Fruit fly (Drosophila melanogaster) whole organism, embryonic: Measurements from ENCODE around the gene CheB93b.
A peak's percentile ranks its signal among the peaks of the same experiment; 100 is the strongest.

Experiments used
- Adf1 ChIP-seq: fragments of 200-800 bp; sonication (Bioruptor generic); IDR thresholded peaks from 2 replicates; pipeline ENCODE4 v1.3.6; 2022; ENCODE audit warnings: missing biosample characterization, missing genetic modification characterization
- Atf-2 ChIP-seq: fragments of 200-800 bp; sonication (Bioruptor generic); optimal IDR thresholded peaks from 2 replicates; lab custom pipeline; 2016; ENCODE audit warnings: missing biosample characterization, missing genetic modification characterization
- CG10959 ChIP-seq: fragments of 200-800 bp; sonication (Bioruptor generic); IDR thresholded peaks from 2 replicates; pipeline ENCODE4 v1.3.6; 2022; ENCODE audit warnings: missing biosample characterization, missing genetic modification characterization
- CG11093 ChIP-seq: fragments of 200-800 bp; sonication (Bioruptor generic); IDR thresholded peaks from 3 replicates; pipeline ENCODE4 v1.3.6; 2022; ENCODE audit warnings: missing biosample characterization, missing genetic modification characterization
- CG11456 ChIP-seq: fragments of 200-800 bp; sonication (Bioruptor generic); IDR thresholded peaks from 3 replicates; pipeline ENCODE4 v1.3.6; 2022; ENCODE audit warnings: missing biosample characterization, missing genetic modification characterization
- CG11560 ChIP-seq: fragments of 200-800 bp; sonication (Bioruptor generic); IDR thresholded peaks from 3 replicates; pipeline ENCODE4 v1.3.6; 2022; ENCODE audit warnings: missing biosample characterization, missing genetic modification characterization
- CG11723 ChIP-seq: fragments of 200-800 bp; sonication (Bioruptor generic); optimal IDR thresholded peaks from 2 replicates; lab custom pipeline; 2017; ENCODE audit warnings: missing biosample characterization, mild to moderate bottlenecking, missing genetic modification characterization
- CG13775 ChIP-seq: fragments of 200-800 bp; sonication (Bioruptor generic); optimal IDR thresholded peaks from 3 replicates; lab custom pipeline; 2017; ENCODE audit warnings: missing biosample characterization, mild to moderate bottlenecking, missing genetic modification characterization
- CG15011 ChIP-seq: fragments of 200-800 bp; sonication (Bioruptor generic); optimal IDR thresholded peaks from 3 replicates; lab custom pipeline; 2018; ENCODE audit warnings: missing biosample characterization, mild to moderate bottlenecking, missing genetic modification characterization
- CG1603 ChIP-seq: fragments of 200-800 bp; sonication (Bioruptor generic); optimal IDR thresholded peaks from 2 replicates; lab custom pipeline; 2019; ENCODE audit warnings: missing biosample characterization, mild to moderate bottlenecking, missing genetic modification characterization, moderate library complexity
- CG16779 ChIP-seq: fragments of 200-800 bp; sonication (Bioruptor generic); IDR thresholded peaks from 2 replicates; pipeline ENCODE4 v1.3.6; 2022; ENCODE audit warnings: missing biosample characterization, missing genetic modification characterization
- CG17912 ChIP-seq: fragments of 200-800 bp; sonication (Bioruptor generic); optimal IDR thresholded peaks from 2 replicates; lab custom pipeline; 2018; ENCODE audit warnings: missing biosample characterization, mild to moderate bottlenecking, missing genetic modification characterization
- CG1792 ChIP-seq: fragments of 200-800 bp; sonication (Bioruptor generic); optimal IDR thresholded peaks from 2 replicates; lab custom pipeline; 2016; ENCODE audit warnings: missing biosample characterization, missing genetic modification characterization
- CG2120 ChIP-seq: fragments of 200-800 bp; sonication (Bioruptor generic); optimal IDR thresholded peaks from 3 replicates; lab custom pipeline; 2016; ENCODE audit warnings: missing biosample characterization, missing genetic modification characterization
- CG2202 ChIP-seq: fragments of 200-800 bp; sonication (Bioruptor generic); optimal IDR thresholded peaks from 2 replicates; lab custom pipeline; 2018; ENCODE audit warnings: missing biosample characterization, mild to moderate bottlenecking, missing genetic modification characterization
- CG31224 ChIP-seq: fragments of 200-800 bp; sonication (Bioruptor generic); IDR thresholded peaks from 2 replicates; pipeline ENCODE4 v1.3.6; 2022; ENCODE audit warnings: missing biosample characterization, missing genetic modification characterization
- CG34376 ChIP-seq: fragments of 200-800 bp; sonication (Bioruptor generic); optimal IDR thresholded peaks from 2 replicates; lab custom pipeline; 2018; ENCODE audit warnings: missing biosample characterization, mild to moderate bottlenecking, missing genetic modification characterization
- CG7372 ChIP-seq: fragments of 200-800 bp; sonication (Bioruptor generic); IDR thresholded peaks from 2 replicates; pipeline ENCODE4 v1.3.6; 2022; ENCODE audit warnings: missing biosample characterization, missing genetic modification characterization
- CG7839 ChIP-seq: fragments of 200-800 bp; sonication (Bioruptor generic); optimal IDR thresholded peaks from 3 replicates; lab custom pipeline; 2018; ENCODE audit warnings: missing biosample characterization, mild to moderate bottlenecking, missing genetic modification characterization, moderate library complexity
- CG7928 ChIP-seq: fragments of 200-800 bp; sonication (Bioruptor generic); optimal IDR thresholded peaks from 2 replicates; lab custom pipeline; 2017; ENCODE audit warnings: missing biosample characterization, mild to moderate bottlenecking, missing genetic modification characterization
- CG7963 ChIP-seq: fragments of 200-800 bp; sonication (Bioruptor generic); IDR thresholded peaks from 3 replicates; pipeline ENCODE4 v1.3.6; 2022; ENCODE audit warnings: missing biosample characterization, missing genetic modification characterization; ENCODE audit not compliant: partially characterized antibody
- CG9817 ChIP-seq: fragments of 200-800 bp; sonication (Bioruptor generic); optimal IDR thresholded peaks from 2 replicates; lab custom pipeline; 2018; ENCODE audit warnings: missing biosample characterization, mild to moderate bottlenecking, missing genetic modification characterization, moderate library complexity
- D19A ChIP-seq: fragments of 200-800 bp; optimal IDR thresholded peaks from 3 replicates; lab custom pipeline; 2019; ENCODE audit warnings: missing biosample characterization, mild to moderate bottlenecking, missing genetic modification characterization, moderate library complexity
- Dad ChIP-seq: fragments of 200-800 bp; sonication (Bioruptor generic); optimal IDR thresholded peaks from 3 replicates; lab custom pipeline; 2016; ENCODE audit warnings: missing biosample characterization, missing genetic modification characterization
- E2f1 ChIP-seq: fragments of 200-800 bp; sonication (Bioruptor generic); IDR thresholded peaks from 2 replicates; pipeline ENCODE4 v1.3.6; 2022; ENCODE audit warnings: missing biosample characterization, missing genetic modification characterization
- Ets97D ChIP-seq: fragments of 200-800 bp; sonication (Bioruptor generic); optimal IDR thresholded peaks from 3 replicates; lab custom pipeline; 2016; ENCODE audit warnings: missing biosample characterization, missing genetic modification characterization
- HHEX ChIP-seq: fragments of 200-800 bp; sonication (Bioruptor generic); optimal IDR thresholded peaks from 3 replicates; lab custom pipeline; 2017; ENCODE audit warnings: missing biosample characterization, mild to moderate bottlenecking, missing genetic modification characterization, missing genetic modification reagents
- Hmr ChIP-seq: fragments of 200-800 bp; sonication (Bioruptor generic); optimal IDR thresholded peaks from 3 replicates; lab custom pipeline; 2017; ENCODE audit warnings: mild to moderate bottlenecking, missing biosample characterization, missing genetic modification reagents, missing genetic modification characterization
- MBD-R2 ChIP-seq: fragments of 200-800 bp; sonication (Bioruptor generic); IDR thresholded peaks from 2 replicates; pipeline ENCODE4 v1.3.6; 2022; ENCODE audit warnings: missing biosample characterization, missing genetic modification characterization
- Mad ChIP-seq: fragments of 200-800 bp; sonication (Bioruptor generic); optimal IDR thresholded peaks from 2 replicates; lab custom pipeline; 2016; ENCODE audit warnings: missing biosample characterization, missing genetic modification characterization
- Med ChIP-seq: fragments of 200-800 bp; sonication (Bioruptor generic); peaks from one replicate; lab custom pipeline; 2016; ENCODE audit warnings: missing biosample characterization, missing genetic modification characterization, mild to moderate bottlenecking, inconsistent platforms, moderate library complexity
- NC2β ChIP-seq: fragments of 200-800 bp; sonication (Bioruptor generic); optimal IDR thresholded peaks from 2 replicates; lab custom pipeline; 2016; ENCODE audit warnings: missing biosample characterization, missing genetic modification characterization
- Side ChIP-seq: fragments of 200-800 bp; sonication (Bioruptor generic); optimal IDR thresholded peaks from 2 replicates; lab custom pipeline; 2016; ENCODE audit warnings: missing biosample characterization, missing genetic modification characterization
- Spps ChIP-seq: fragments of 200-800 bp; sonication (Bioruptor generic); optimal IDR thresholded peaks from 2 replicates; lab custom pipeline; 2018; ENCODE audit warnings: missing biosample characterization, mild to moderate bottlenecking, missing genetic modification characterization
- abd-A ChIP-seq: fragments of 200-800 bp; sonication (Bioruptor generic); optimal IDR thresholded peaks from 3 replicates; lab custom pipeline; 2019; ENCODE audit warnings: missing biosample characterization, mild to moderate bottlenecking, missing genetic modification characterization, moderate library complexity
- chinmo ChIP-seq: fragments of 200-800 bp; sonication (Bioruptor generic); IDR thresholded peaks from 4 replicates; pipeline ENCODE4 v1.3.6; 2022; ENCODE audit warnings: missing biosample characterization, missing genetic modification characterization; ENCODE audit not compliant: partially characterized antibody
- chm ChIP-seq: fragments of 200-800 bp; sonication (Bioruptor generic); IDR thresholded peaks from 2 replicates; pipeline ENCODE4 v1.3.6; 2022; ENCODE audit warnings: missing biosample characterization, missing genetic modification characterization
- croc ChIP-seq: fragments of 200-800 bp; sonication (Bioruptor generic); conservative IDR thresholded peaks from 3 replicates; pipeline ENCODE4 v1.3.6; 2022; ENCODE audit warnings: missing biosample characterization, missing genetic modification characterization
- dimm ChIP-seq: fragments of 200-800 bp; sonication (Bioruptor generic); IDR thresholded peaks from 2 replicates; pipeline ENCODE4 v1.3.6; 2022; ENCODE audit warnings: missing biosample characterization, missing genetic modification characterization
- dysf ChIP-seq: fragments of 200-800 bp; sonication (Bioruptor generic); IDR thresholded peaks from 3 replicates; pipeline ENCODE4 v1.3.6; 2022; ENCODE audit warnings: missing biosample characterization, missing genetic modification characterization
- emc ChIP-seq: fragments of 200-800 bp; sonication (Bioruptor generic); optimal IDR thresholded peaks from 2 replicates; lab custom pipeline; 2016; ENCODE audit warnings: missing biosample characterization, missing genetic modification characterization
- ewg ChIP-seq: fragments of 200-800 bp; sonication (Bioruptor generic); optimal IDR thresholded peaks from 3 replicates; lab custom pipeline; 2017; ENCODE audit warnings: mild to moderate bottlenecking, missing biosample characterization, missing genetic modification reagents, missing genetic modification characterization
- hbn ChIP-seq: fragments of 200-800 bp; sonication (Bioruptor generic); IDR thresholded peaks from 2 replicates; pipeline ENCODE4 v1.3.6; 2022; ENCODE audit warnings: missing biosample characterization, missing genetic modification characterization; ENCODE audit not compliant: partially characterized antibody
- insv ChIP-seq, 2 experiments: fragments of 200-800 bp; sonication (Bioruptor generic); optimal IDR thresholded peaks; 3 replicates each; lab custom pipeline; 2016 to 2018; ENCODE audit warnings: missing biosample characterization in 2 of 2, missing genetic modification characterization in 2 of 2
- kay ChIP-seq: fragments of 200-800 bp; sonication (Bioruptor generic); optimal IDR thresholded peaks from 2 replicates; lab custom pipeline; 2016; ENCODE audit warnings: missing biosample characterization, missing genetic modification characterization
- mam ChIP-seq: fragments of 200-800 bp; sonication (Bioruptor generic); optimal IDR thresholded peaks from 3 replicates; lab custom pipeline; 2016; ENCODE audit warnings: missing biosample characterization, missing genetic modification characterization
- pho ChIP-seq: fragments of 200-800 bp; sonication (Bioruptor generic); optimal IDR thresholded peaks from 2 replicates; lab custom pipeline; 2016; ENCODE audit warnings: missing biosample characterization, missing genetic modification characterization
- scrt ChIP-seq: fragments of 200-800 bp; sonication (Bioruptor generic); optimal IDR thresholded peaks from 2 replicates; lab custom pipeline; 2018; ENCODE audit warnings: missing biosample characterization, mild to moderate bottlenecking, missing genetic modification characterization, moderate library complexity
- shn ChIP-seq: fragments of 200-800 bp; sonication (Bioruptor generic); optimal IDR thresholded peaks from 3 replicates; lab custom pipeline; 2016; ENCODE audit warnings: missing biosample characterization, missing genetic modification characterization
- tup ChIP-seq: fragments of 200-800 bp; sonication (Bioruptor generic); optimal IDR thresholded peaks from 2 replicates; lab custom pipeline; 2016; ENCODE audit warnings: missing biosample characterization, mild to moderate bottlenecking, missing genetic modification characterization, moderate library complexity
- yki ChIP-seq: fragments of >200 bp; optimal IDR thresholded peaks from 3 replicates; lab custom pipeline; 2018
- zfh2 ChIP-seq: fragments of 200-800 bp; sonication (Bioruptor generic); optimal IDR thresholded peaks from 2 replicates; lab custom pipeline; 2016; ENCODE audit warnings: missing biosample characterization, missing genetic modification characterization

Gene CheB93b

dm6 chr3R:21419932-21420331, 11.0 kb downstream of the CheB93b start (continued):
- no peak for TF ChIP-seq yki (lab: Kevin White, UChicago)
- no peak for TF ChIP-seq CG11456 (GFP tag; lab: Robert Waterston, UW)
- TF ChIP-seq CG9817 (tag; lab: Kevin White, UChicago): no peak
- TF ChIP-seq hbn (GFP tag; lab: Robert Waterston, UW): no peak
- TF ChIP-seq mam (GFP tag; lab: Kevin White, UChicago): no peak
- TF ChIP-seq CG2120 (GFP tag; lab: Kevin White, UChicago): no peak
- no peak for TF ChIP-seq kay (GFP tag; lab: Kevin White, UChicago)
- no peak for TF ChIP-seq dimm (GFP tag; lab: Robert Waterston, UW)
- peak; percentile 41 for TF ChIP-seq CG13775 (GFP tag; lab: Kevin White, UChicago)
- peak; percentile 29 for TF ChIP-seq CG15011
- TF ChIP-seq emc: no peak
- peak; percentile 28; the same call in 1 of the 2 replicates for TF ChIP-seq CG31224 (GFP tag; lab: Robert Waterston, UW)
- no peak for TF ChIP-seq Atf-2 (GFP tag; lab: Kevin White, UChicago)
- no peak for TF ChIP-seq Ets97D (GFP tag; lab: Kevin White, UChicago)
- TF ChIP-seq scrt (GFP tag; lab: Kevin White, UChicago): peak; percentile 32
- TF ChIP-seq zfh2 (GFP tag; lab: Kevin White, UChicago): no peak
- TF ChIP-seq CG1603 (tag; lab: Kevin White, UChicago): no peak
- no peak for TF ChIP-seq ewg
- no peak for TF ChIP-seq chinmo (GFP tag; lab: Robert Waterston, UW)
- TF ChIP-seq MBD-R2 (GFP tag; lab: Robert Waterston, UW): no peak
- TF ChIP-seq shn (GFP tag; lab: Kevin White, UChicago): no peak
- TF ChIP-seq CG17912 (GFP tag; lab: Kevin White, UChicago): no peak
- TF ChIP-seq tup: no peak
- no peak for TF ChIP-seq insv (GFP tag; optimal IDR thresholded peaks at IDR 0.05; lab: Kevin White, UChicago)
- peak; percentile 25; the same call in 1 of the 2 replicates for TF ChIP-seq CG10959 (GFP tag; lab: Robert Waterston, UW)
- no peak for TF ChIP-seq Adf1 (GFP tag; lab: Robert Waterston, UW)
- TF ChIP-seq croc (GFP tag; lab: Robert Waterston, UW): no peak
- no peak for TF ChIP-seq CG7928 (GFP tag; lab: Kevin White, UChicago)
- peak; percentile 57 for TF ChIP-seq D19A (tag; lab: Kevin White, UChicago)
- TF ChIP-seq dysf (GFP tag; lab: Robert Waterston, UW): peak; percentile 54; the same call in 2 of the 3 replicates
- TF ChIP-seq Med (GFP tag; lab: Kevin White, UChicago): peak; percentile 3
- no peak for TF ChIP-seq CG11723 (GFP tag; lab: Kevin White, UChicago)
- TF ChIP-seq E2f1: peak; percentile 46; the same call in 1 of the 2 replicates
- 0 out of 3 replicates have a peak, but pooled peaks have one; percentile 30 for TF ChIP-seq CG11093 (GFP tag; lab: Robert Waterston, UW)
- no peak for TF ChIP-seq CG1792 (GFP tag; lab: Kevin White, UChicago)
- no peak for TF ChIP-seq CG2202 (tag; lab: Kevin White, UChicago)
- no peak for TF ChIP-seq NC2β
- TF ChIP-seq CG11560 (tag; lab: Robert Waterston, UW): no peak
- peak; percentile 27 for TF ChIP-seq Hmr (GFP tag; lab: Kevin White, UChicago)
- no peak for TF ChIP-seq CG7963
- TF ChIP-seq CG34376 (GFP tag; lab: Kevin White, UChicago): no peak
- no peak for TF ChIP-seq CG16779
- TF ChIP-seq Spps: no peak
- TF ChIP-seq Mad (GFP tag; lab: Kevin White, UChicago): no peak
- no peak for TF ChIP-seq Dad (GFP tag; lab: Kevin White, UChicago)
- no peak for TF ChIP-seq Side (GFP tag; lab: Kevin White, UChicago)
- no peak for TF ChIP-seq pho (GFP tag; lab: Kevin White, UChicago)
- TF ChIP-seq CG7839 (tag; lab: Kevin White, UChicago): peak; percentile 60
- 0 out of 2 replicates have a peak, but pooled peaks have one; percentile 37 for TF ChIP-seq CG7372 (GFP tag; lab: Robert Waterston, UW)
- no peak for TF ChIP-seq abd-A (tag; lab: Kevin White, UChicago)
- TF ChIP-seq HHEX (GFP tag; lab: Kevin White, UChicago): peak; percentile 33
- no peak for TF ChIP-seq chm (GFP tag; lab: Robert Waterston, UW)
